Worm (Caenorhabditis elegans): Measurements from ENCODE around the gene nhr-184.

ce11 chrV:2228781-2229180, 14.5 kb upstream of the nhr-184 start, which contains the start of gene nhr-126:
- TF ChIP-seq R02D3.7 (tag; optimal IDR thresholded peaks at IDR 0.05) = no peak
- TF ChIP-seq ztf-4 (tag; optimal IDR thresholded peaks at IDR 0.05) = no peak
- TF ChIP-seq nhr-23 (tag; optimal IDR thresholded peaks at IDR 0.05) = no peak
- TF ChIP-seq lin-39 (tag; optimal IDR thresholded peaks at IDR 0.05) = no peak
- TF ChIP-seq aly-2 (tag; optimal IDR thresholded peaks at IDR 0.05) = no peak
- TF ChIP-seq nhr-237 (tag; optimal IDR thresholded peaks at IDR 0.05) = no peak
- TF ChIP-seq egl-5 (tag; optimal IDR thresholded peaks at IDR 0.05) = no peak
